Fruit fly (Drosophila melanogaster): ENCODE measurements around the gene AdipoR.

AdipoR gene

dm6 chr3R:22503630-22504029, 44.0 kb downstream of the AdipoR start (continued):
- TF ChIP-seq CG6854 (GFP tag; optimal IDR thresholded peaks at IDR 0.05) (no peak), CG9215 (GFP tag; IDR thresholded peaks at IDR 0.05) (0 out of 2 replicates have a peak, but pooled peaks have one; percentile 31), oc (tag; optimal IDR thresholded peaks at IDR 0.05) (no peak), CG11560 (tag; IDR thresholded peaks at IDR 0.05) (no peak), row (GFP tag; IDR thresholded peaks at IDR 0.05) (peak; percentile 48; the same call in 2 of the 3 replicates), Fer1 (GFP tag; optimal IDR thresholded peaks at IDR 0.05) (peak; percentile 49), fd3F (GFP tag; optimal IDR thresholded peaks at IDR 0.05) (no peak), dmrt99B (tag; optimal IDR thresholded peaks at IDR 0.05) (peak; percentile 23), CG13894 (tag; optimal IDR thresholded peaks at IDR 0.05) (peak; percentile 48), prd (optimal IDR thresholded peaks at IDR 0.05) (no peak), prd (GFP tag; IDR thresholded peaks at IDR 0.05) (peak; percentile 40; the same call in 1 of the 3 replicates), Ptx1 (GFP tag; IDR thresholded peaks at IDR 0.05) (no peak), Hmr (GFP tag; optimal IDR thresholded peaks at IDR 0.05) (peak; percentile 61), CG8388 (GFP tag; optimal IDR thresholded peaks at IDR 0.05) (no peak), CG32532 (GFP tag; IDR thresholded peaks at IDR 0.05) (0 out of 2 replicates have a peak, but pooled peaks have one; percentile 38), schlank (tag; optimal IDR thresholded peaks at IDR 0.05) (no peak)

- no peak for TF ChIP-seq Ssrp (tag; optimal IDR thresholded peaks at IDR 0.05)
- no peak for TF ChIP-seq CG8765 (GFP tag; IDR thresholded peaks at IDR 0.05)
- no peak for TF ChIP-seq br (optimal IDR thresholded peaks at IDR 0.05)
- TF ChIP-seq CrebB (tag; optimal IDR thresholded peaks at IDR 0.05): no peak
- no peak for TF ChIP-seq kah (GFP tag; optimal IDR thresholded peaks at IDR 0.05)
- no peak for TF ChIP-seq HLH3B (GFP tag; IDR thresholded peaks at IDR 0.05)
- no peak for TF ChIP-seq sna (GFP tag; IDR thresholded peaks at IDR 0.05; ENCODE audit: partially characterized antibody)
- TF ChIP-seq row (GFP tag; IDR thresholded peaks at IDR 0.05): 0 out of 3 replicates have a peak, but pooled peaks have one; percentile 1
- peak; percentile 16 for TF ChIP-seq abd-A (tag; optimal IDR thresholded peaks at IDR 0.05)
- no peak for TF ChIP-seq CG17568 (GFP tag; optimal IDR thresholded peaks at IDR 0.05)
- no peak for TF ChIP-seq slou (GFP tag; optimal IDR thresholded peaks at IDR 0.05)
- no peak for TF ChIP-seq crc (GFP tag; optimal IDR thresholded peaks at IDR 0.05)
- TF ChIP-seq Trl (optimal IDR thresholded peaks at IDR 0.05): no peak
- no peak for TF ChIP-seq Trl (GFP tag; optimal IDR thresholded peaks at IDR 0.05)
- no peak for TF ChIP-seq CG18476 (GFP tag; optimal IDR thresholded peaks at IDR 0.05)
- no peak for TF ChIP-seq HLHmδ (GFP tag; optimal IDR thresholded peaks at IDR 0.05)
- no peak for TF ChIP-seq CG12659 (GFP tag; optimal IDR thresholded peaks at IDR 0.05)
- no peak for TF ChIP-seq Myb (GFP tag; optimal IDR thresholded peaks at IDR 0.05)
- TF ChIP-seq YL-1 (GFP tag; optimal IDR thresholded peaks at IDR 0.05): no peak
- TF ChIP-seq B-H1 (GFP tag; IDR thresholded peaks at IDR 0.05): no peak
- peak; percentile 22 for TF ChIP-seq Med (GFP tag)
- TF ChIP-seq CG5180 (GFP tag; optimal IDR thresholded peaks at IDR 0.05): no peak
- no peak for TF ChIP-seq Atf3 (GFP tag; optimal IDR thresholded peaks at IDR 0.05)
- TF ChIP-seq CG14860 (GFP tag; IDR thresholded peaks at IDR 0.05; ENCODE audit: partially characterized antibody): 0 out of 3 replicates have a peak, but pooled peaks have one; percentile 12
- no peak for TF ChIP-seq twi (tag; optimal IDR thresholded peaks at IDR 0.05)
- TF ChIP-seq CG1603 (tag; optimal IDR thresholded peaks at IDR 0.05): no peak
- no peak for TF ChIP-seq CG10209 (GFP tag; optimal IDR thresholded peaks at IDR 0.05)
- TF ChIP-seq CG10979 (tag; optimal IDR thresholded peaks at IDR 0.05): no peak
- TF ChIP-seq CG13894 (tag; optimal IDR thresholded peaks at IDR 0.05): peak; percentile 57
- no peak for TF ChIP-seq Taf1 (GFP tag; IDR thresholded peaks at IDR 0.05)
- no peak for TF ChIP-seq CG4404 (GFP tag; IDR thresholded peaks at IDR 0.05)
- no peak for TF ChIP-seq CG9215 (GFP tag; IDR thresholded peaks at IDR 0.05)
- TF ChIP-seq Deaf1 (tag; optimal IDR thresholded peaks at IDR 0.05): peak; percentile 94
- TF ChIP-seq Hmr (GFP tag; optimal IDR thresholded peaks at IDR 0.05): no peak
- no peak for TF ChIP-seq CG12155 (GFP tag; optimal IDR thresholded peaks at IDR 0.05)
- no peak for TF ChIP-seq CG4617 (GFP tag; optimal IDR thresholded peaks at IDR 0.05; ENCODE audit: borderline replicate concordance)
- TF ChIP-seq Nf-YC (tag; optimal IDR thresholded peaks at IDR 0.05): no peak
- TF ChIP-seq CG15479 (GFP tag; optimal IDR thresholded peaks at IDR 0.05): no peak
These were observed 50.6 kb downstream of the AdipoR start, which contains the start of gene Octbeta1R for dm6 chr3R:22497025-22497424. Gene Octbeta1R, plus strand, starts transcription at chr3R:22497215.
